Fruit fly (Drosophila melanogaster): ENCODE data around the gene CG32102.

The CG32102 gene

DNA sequence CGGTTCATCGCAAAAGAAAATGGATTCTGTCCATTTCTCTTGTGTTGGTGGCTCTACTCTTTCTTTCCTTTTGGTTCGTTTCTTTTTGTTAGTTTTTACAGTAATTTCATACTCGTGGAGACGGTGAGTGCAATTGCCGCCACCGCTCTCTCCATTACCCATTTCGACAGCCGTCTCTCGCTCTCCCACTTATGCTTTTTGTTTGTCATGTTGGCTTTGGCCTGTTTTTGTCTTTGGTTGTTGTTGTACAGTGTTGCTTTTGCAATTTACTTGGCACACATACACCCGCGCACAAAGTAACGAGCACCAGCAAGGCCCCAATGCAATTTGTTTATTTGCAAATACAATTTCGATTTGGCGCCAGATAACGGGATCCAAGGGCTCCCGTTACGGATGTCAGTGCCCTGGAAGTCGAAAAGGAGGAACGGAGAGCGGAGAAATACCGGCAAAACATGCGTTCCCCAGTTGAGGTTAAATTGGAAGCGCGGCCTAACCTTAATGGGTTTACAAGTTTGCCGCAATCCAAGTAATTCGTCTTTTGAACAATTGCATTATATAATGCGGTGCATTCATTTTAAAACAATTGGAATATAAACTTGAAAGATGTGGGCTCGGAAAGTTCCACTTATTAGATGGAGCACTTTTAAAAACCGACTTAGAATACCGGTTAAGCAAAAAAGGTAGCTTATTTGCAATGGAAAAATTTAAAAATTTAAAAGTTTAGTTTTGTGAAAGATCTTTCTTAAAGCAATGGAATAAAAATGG, 46.3 kb upstream of the CG32102 start (continued):
- TF ChIP-seq fru (GFP tag; optimal IDR thresholded peaks at IDR 0.05) (peak; percentile 96), jim (GFP tag; optimal IDR thresholded peaks at IDR 0.05) (no peak), Hr78 (GFP tag; optimal IDR thresholded peaks at IDR 0.05) (no peak)

DNA sequence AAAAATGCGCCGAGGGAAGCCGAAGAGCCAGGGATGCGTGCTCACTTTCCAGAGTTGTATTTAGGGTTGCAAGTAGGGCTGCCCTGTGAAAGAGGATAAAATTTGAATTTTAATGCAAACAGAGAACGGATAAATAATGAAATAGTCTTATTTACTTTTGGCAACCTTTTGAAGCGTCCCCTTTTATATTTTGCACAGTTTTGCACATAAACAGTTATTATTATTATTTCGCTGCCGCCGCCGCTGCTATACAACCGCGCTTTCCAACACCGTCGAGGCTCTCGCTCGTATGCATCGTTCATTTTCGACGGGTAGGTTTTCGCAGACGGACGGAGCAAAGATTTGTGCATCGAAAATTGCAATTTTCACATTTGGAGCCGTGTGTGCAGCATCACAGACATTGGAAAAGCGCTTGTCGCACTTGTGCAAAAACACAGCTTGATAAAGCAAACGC, 45.2 kb upstream of the CG32102 start, which contains the start of the genes sti and tral:
Gene sti (minus strand): TSS at position 54 of the 454 bp plus-strand sequence.
Gene tral (plus strand): TSS at position 298 of the 454 bp plus-strand sequence.
- peak; percentile 94 for TF ChIP-seq Hnf4 (GFP tag; optimal IDR thresholded peaks at IDR 0.05)
- TF ChIP-seq GATAd (GFP tag; optimal IDR thresholded peaks at IDR 0.05): peak; percentile 74
- no peak for TF ChIP-seq pan (optimal IDR thresholded peaks at IDR 0.05)
- TF ChIP-seq br (GFP tag; optimal IDR thresholded peaks at IDR 0.05): peak; percentile 94
- TF ChIP-seq dl (GFP tag; optimal IDR thresholded peaks at IDR 0.05; ENCODE audit: insufficient read depth in 1 of 2, partially characterized antibody in 2 of 2): no peak
- peak; percentile 68 for TF ChIP-seq dsf (GFP tag; optimal IDR thresholded peaks at IDR 0.05; ENCODE audit: borderline replicate concordance)
- TF ChIP-seq tai (GFP tag; optimal IDR thresholded peaks at IDR 0.05): no peak
- peak; percentile 23 for TF ChIP-seq Rel (GFP tag; optimal IDR thresholded peaks at IDR 0.05)
- peak; percentile 50 for TF ChIP-seq Rel (tag; optimal IDR thresholded peaks at IDR 0.05)
- no peak for TF ChIP-seq Dif (GFP tag; optimal IDR thresholded peaks at IDR 0.05; ENCODE audit: partially characterized antibody)
- TF ChIP-seq fru (GFP tag; optimal IDR thresholded peaks at IDR 0.05): peak; percentile 90
- no peak for TF ChIP-seq Hr78 (GFP tag; optimal IDR thresholded peaks at IDR 0.05)
- TF ChIP-seq h (GFP tag; optimal IDR thresholded peaks at IDR 0.05): peak; percentile 93
- TF ChIP-seq foxo (GFP tag; optimal IDR thresholded peaks at IDR 0.05): peak; percentile 5 to 93
- TF ChIP-seq Sp1 (GFP tag; optimal IDR thresholded peaks at IDR 0.05): peak; percentile 80
- TF ChIP-seq Abd-B (GFP tag; optimal IDR thresholded peaks at IDR 0.05): no peak
- TF ChIP-seq usp (GFP tag; optimal IDR thresholded peaks at IDR 0.05): no peak
- peak; percentile 79 for TF ChIP-seq psq (GFP tag; optimal IDR thresholded peaks at IDR 0.05)
- TF ChIP-seq jim (GFP tag; optimal IDR thresholded peaks at IDR 0.05): peak; percentile 30
- TF ChIP-seq Jra (GFP tag; optimal IDR thresholded peaks at IDR 0.05): peak; percentile 91
- no peak for TF ChIP-seq CrebA (GFP tag; optimal IDR thresholded peaks at IDR 0.05; ENCODE audit: borderline replicate concordance)
- peak; percentile 58 for TF ChIP-seq woc (GFP tag; optimal IDR thresholded peaks at IDR 0.05)
- peak; percentile 77 for TF ChIP-seq dmrt93B (GFP tag; optimal IDR thresholded peaks at IDR 0.05)
- TF ChIP-seq Hr83 (GFP tag; optimal IDR thresholded peaks at IDR 0.05; ENCODE audit: poor library complexity, severe bottlenecking): peak; percentile 72
- no peak for TF ChIP-seq sage (GFP tag; optimal IDR thresholded peaks at IDR 0.05)
- TF ChIP-seq sv (GFP tag; optimal IDR thresholded peaks at IDR 0.05): peak; percentile 93
- peak; percentile 86 for TF ChIP-seq CG9705 (GFP tag; optimal IDR thresholded peaks at IDR 0.05)
- TF ChIP-seq Myc (optimal IDR thresholded peaks at IDR 0.05): peak; percentile 80
- no peak for TF ChIP-seq N (GFP tag; optimal IDR thresholded peaks at IDR 0.05)
- TF ChIP-seq CG32264 (GFP tag; optimal IDR thresholded peaks at IDR 0.05): peak; percentile 77
- no peak for TF ChIP-seq Mio (GFP tag; optimal IDR thresholded peaks at IDR 0.05)
- peak; percentile 90 for TF ChIP-seq rgr (GFP tag; optimal IDR thresholded peaks at IDR 0.05)
- TF ChIP-seq Dfd (GFP tag; optimal IDR thresholded peaks at IDR 0.05): no peak
- no peak for TF ChIP-seq lola (GFP tag; optimal IDR thresholded peaks at IDR 0.05)
- peak; percentile 85 for TF ChIP-seq HLH106 (tag; optimal IDR thresholded peaks at IDR 0.05)
- TF ChIP-seq OdsH (GFP tag; optimal IDR thresholded peaks at IDR 0.05): peak; percentile 83
- no peak for TF ChIP-seq Vsx2 (GFP tag; optimal IDR thresholded peaks at IDR 0.05; ENCODE audit: partially characterized antibody)
- peak; percentile 90 for TF ChIP-seq ey (GFP tag; optimal IDR thresholded peaks at IDR 0.05)
- no peak for TF ChIP-seq brk (GFP tag; optimal IDR thresholded peaks at IDR 0.05)

All from whole organism, wandering third instar larva.